3 worm cellular contexts compared by ENCODE assay signal in genomic region chrX:11640463-11640995, ce11.
A peak's percentile ranks its signal among the peaks of the same experiment; 100 is the strongest.
TF ChIP-seq lines count a peak whose summit lies in the region.

No protein-coding gene starts in this region.

TF ChIP-seq in whole organism, L1 larva, 84 proteins besides CTCF, POLR2A, EP300 and RAD21 (continued from another document and continues in another):
- no peak for TF ChIP-seq pqm-1 (tag; optimal IDR thresholded peaks at IDR 0.05; lab: Kevin White, UChicago)
- no peak for TF ChIP-seq nhr-77 (tag; optimal IDR thresholded peaks at IDR 0.05; lab: Kevin White, UChicago)
- TF ChIP-seq isw-1 (GFP tag; IDR thresholded peaks at IDR 0.05; lab: Robert Waterston, UW) = no peak
- TF ChIP-seq lin-15B (tag; optimal IDR thresholded peaks at IDR 0.05; lab: Kevin White, UChicago) = no peak
- no peak for TF ChIP-seq fos-1 (tag; optimal IDR thresholded peaks at IDR 0.05; lab: Kevin White, UChicago)
- TF ChIP-seq ztf-11 (tag; optimal IDR thresholded peaks at IDR 0.05; lab: Kevin White, UChicago) = no peak
- no peak for TF ChIP-seq egl-27 (tag; optimal IDR thresholded peaks at IDR 0.05; lab: Kevin White, UChicago)
- peak; percentile 50 for TF ChIP-seq nhr-71 (tag; optimal IDR thresholded peaks at IDR 0.05; lab: Kevin White, UChicago)
- no peak for TF ChIP-seq lin-13 (GFP tag; optimal IDR thresholded peaks at IDR 0.05; lab: Kevin White, UChicago)
- no peak for TF ChIP-seq unc-98 (GFP tag; IDR thresholded peaks at IDR 0.05; lab: Robert Waterston, UW)
- TF ChIP-seq sup-37 (GFP tag; optimal IDR thresholded peaks at IDR 0.05; lab: Kevin White, UChicago) = no peak
- TF ChIP-seq nhr-85 (tag; lab: Kevin White, UChicago) = no peak
- TF ChIP-seq alr-1 (tag; optimal IDR thresholded peaks at IDR 0.05; lab: Kevin White, UChicago; ENCODE audit: borderline replicate concordance) = no peak
- no peak for TF ChIP-seq lin-39 (tag; optimal IDR thresholded peaks at IDR 0.05; lab: Kevin White, UChicago)
- no peak for TF ChIP-seq hlh-4 (tag; optimal IDR thresholded peaks at IDR 0.05; lab: Kevin White, UChicago)
- no peak for TF ChIP-seq aha-1 (tag; optimal IDR thresholded peaks at IDR 0.05; lab: Kevin White, UChicago)
- no peak for TF ChIP-seq zip-4 (GFP tag; optimal IDR thresholded peaks at IDR 0.05; lab: Kevin White, UChicago)
- TF ChIP-seq unc-130 (tag; optimal IDR thresholded peaks at IDR 0.05; lab: Kevin White, UChicago) = no peak
- no peak for TF ChIP-seq C34B4.2 (tag; optimal IDR thresholded peaks at IDR 0.05; lab: Kevin White, UChicago)
- TF ChIP-seq ceh-63 (GFP tag; optimal IDR thresholded peaks at IDR 0.05; lab: Kevin White, UChicago) = no peak
- TF ChIP-seq tbx-2 (tag; optimal IDR thresholded peaks at IDR 0.05; lab: Kevin White, UChicago) = no peak
- peak in 1 of 2 experiments; percentile 32 for TF ChIP-seq lsy-2 (tag; optimal IDR thresholded peaks at IDR 0.05; lab: Kevin White, UChicago)
- no peak for TF ChIP-seq mef-2 (tag; optimal IDR thresholded peaks at IDR 0.05; lab: Kevin White, UChicago)
- TF ChIP-seq fkh-4 (tag; optimal IDR thresholded peaks at IDR 0.05; lab: Kevin White, UChicago; ENCODE audit: borderline replicate concordance) = no peak
- TF ChIP-seq snpc-4 (tag; optimal IDR thresholded peaks at IDR 0.05; lab: Kevin White, UChicago) = no peak
- TF ChIP-seq skn-1 (tag; optimal IDR thresholded peaks at IDR 0.05; lab: Kevin White, UChicago) = no peak
- no peak for TF ChIP-seq nhr-20 (tag; optimal IDR thresholded peaks at IDR 0.05; lab: Kevin White, UChicago)
- TF ChIP-seq ces-1 (GFP tag; optimal IDR thresholded peaks at IDR 0.05; lab: Kevin White, UChicago) = no peak
- TF ChIP-seq nhr-11 (tag; optimal IDR thresholded peaks at IDR 0.05; lab: Kevin White, UChicago) = no peak
- peak; percentile 15 for TF ChIP-seq snu-23 (GFP tag; optimal IDR thresholded peaks at IDR 0.05; lab: Kevin White, UChicago)
- no peak for TF ChIP-seq efl-1 (optimal IDR thresholded peaks at IDR 0.05; lab: Kevin White, UChicago)
- TF ChIP-seq efl-1 (GFP tag; optimal IDR thresholded peaks at IDR 0.05 in 1 of 2; lab: Kevin White, UChicago) = no peak
- TF ChIP-seq aly-2 (tag; optimal IDR thresholded peaks at IDR 0.05; lab: Kevin White, UChicago) = no peak
- TF ChIP-seq mdl-1 (tag; optimal IDR thresholded peaks at IDR 0.05; lab: Kevin White, UChicago) = no peak
- TF ChIP-seq unc-86 (tag; optimal IDR thresholded peaks at IDR 0.05; lab: Kevin White, UChicago) = no peak
- no peak for TF ChIP-seq ztf-4 (tag; optimal IDR thresholded peaks at IDR 0.05; lab: Kevin White, UChicago)
- no peak for TF ChIP-seq nhr-76 (tag; optimal IDR thresholded peaks at IDR 0.05; lab: Kevin White, UChicago)
- TF ChIP-seq fkh-8 (tag; optimal IDR thresholded peaks at IDR 0.05; lab: Kevin White, UChicago) = peak; percentile 11
- no peak for TF ChIP-seq dpl-1 (GFP tag; optimal IDR thresholded peaks at IDR 0.05; lab: Kevin White, UChicago)
- TF ChIP-seq ama-1 (optimal IDR thresholded peaks at IDR 0.05; lab: Kevin White, UChicago) = no peak
- no peak for TF ChIP-seq nhr-19 (GFP tag; conservative IDR thresholded peaks at IDR 0.05; lab: Robert Waterston, UW)
- TF ChIP-seq swsn-7 (tag; optimal IDR thresholded peaks at IDR 0.05; lab: Kevin White, UChicago) = no peak
- no peak for TF ChIP-seq vab-15 (tag; optimal IDR thresholded peaks at IDR 0.05; lab: Kevin White, UChicago)
- no peak for TF ChIP-seq sox-4 (tag; optimal IDR thresholded peaks at IDR 0.05; lab: Kevin White, UChicago)
- TF ChIP-seq blmp-1 (tag; optimal IDR thresholded peaks at IDR 0.05; lab: Kevin White, UChicago) = no peak
- no peak for TF ChIP-seq grh-1 (GFP tag; IDR thresholded peaks at IDR 0.05; lab: Robert Waterston, UW)
- no peak for TF ChIP-seq ceh-90 (tag; optimal IDR thresholded peaks at IDR 0.05; lab: Kevin White, UChicago)

TF ChIP-seq in whole organism, L2 larva, 48 proteins besides CTCF, POLR2A, EP300 and RAD21 (continued from another document):
- no peak for TF ChIP-seq sma-3 (GFP tag; optimal IDR thresholded peaks at IDR 0.05; lab: Kevin White, UChicago)

TF ChIP-seq in whole organism, L4 larva, 104 proteins besides CTCF, POLR2A, EP300 and RAD21 (continued from another document):
- TF ChIP-seq zag-1 (tag; optimal IDR thresholded peaks at IDR 0.05; lab: Kevin White, UChicago) = no peak
- no peak for TF ChIP-seq arid-1 (GFP tag; conservative IDR thresholded peaks at IDR 0.05; lab: Robert Waterston, UW)
- TF ChIP-seq unc-39 (tag; optimal IDR thresholded peaks at IDR 0.05; lab: Kevin White, UChicago) = no peak
- no peak for TF ChIP-seq snpc-4 (tag; optimal IDR thresholded peaks at IDR 0.05; lab: Kevin White, UChicago)
- TF ChIP-seq mes-2 (tag; optimal IDR thresholded peaks at IDR 0.05; lab: Kevin White, UChicago; ENCODE audit: poor library complexity, severe bottlenecking) = no peak
- TF ChIP-seq tra-1 (GFP tag; IDR thresholded peaks at IDR 0.05; lab: Robert Waterston, UW) = no peak
- TF ChIP-seq T20F7.1 (GFP tag; optimal IDR thresholded peaks at IDR 0.05; lab: Kevin White, UChicago) = no peak
- TF ChIP-seq nhr-48 (tag; optimal IDR thresholded peaks at IDR 0.05; lab: Kevin White, UChicago) = no peak
- TF ChIP-seq ceh-82 (tag; optimal IDR thresholded peaks at IDR 0.05; lab: Kevin White, UChicago) = no peak
TF ChIP-seq in whole organism, L4 larva: peak in this region for 4.
